Worm (Caenorhabditis elegans) whole organism, late embryonic: ENCODE measurements around the gene nhr-137.

Source experiments
- C08G9.2 ChIP-seq: sonication (generic microtip); optimal IDR thresholded peaks from 2 replicates; lab custom pipeline; 2016; ENCODE audit warnings: mild to moderate bottlenecking, missing genetic modification characterization, moderate library complexity, missing compliant biosample characterization
- ahr-1 ChIP-seq: sonication (generic microtip); optimal IDR thresholded peaks from 2 replicates; lab custom pipeline; 2016; ENCODE audit warnings: missing genetic modification characterization, missing compliant biosample characterization
- ama-1 ChIP-seq: fragments of 150-350 bp; optimal IDR thresholded peaks from 2 replicates; lab custom pipeline; 2014
- fkh-6 ChIP-seq: sonication (generic microtip); optimal IDR thresholded peaks from 2 replicates; lab custom pipeline; 2016; ENCODE audit warnings: missing genetic modification characterization, missing compliant biosample characterization
- nhr-11 ChIP-seq: fragments of 150-350 bp; optimal IDR thresholded peaks from 2 replicates; lab custom pipeline; 2014; ENCODE audit warnings: missing biosample characterization, missing genetic modification characterization
- pha-4 ChIP-seq: fragments of 150-350 bp; optimal IDR thresholded peaks from 2 replicates; lab custom pipeline; 2018; ENCODE audit warnings: missing biosample characterization, missing genetic modification reagents, missing genetic modification characterization

ce11 chrX:6617622-6618021 is 51.2 kb downstream of the nhr-137 start:
- TF ChIP-seq nhr-11 (tag; lab: Kevin White, UChicago) = no peak
- peak; percentile 60 for TF ChIP-seq ama-1 (lab: Kevin White, UChicago)
- no peak for TF ChIP-seq C08G9.2 (tag; lab: Kevin White, UChicago)
- TF ChIP-seq ahr-1 (tag; lab: Kevin White, UChicago) = no peak
- TF ChIP-seq fkh-6 = no peak
- no peak for TF ChIP-seq pha-4
